Fruit fly (Drosophila melanogaster): Measurements from ENCODE around the gene Taf4.

DNA sequence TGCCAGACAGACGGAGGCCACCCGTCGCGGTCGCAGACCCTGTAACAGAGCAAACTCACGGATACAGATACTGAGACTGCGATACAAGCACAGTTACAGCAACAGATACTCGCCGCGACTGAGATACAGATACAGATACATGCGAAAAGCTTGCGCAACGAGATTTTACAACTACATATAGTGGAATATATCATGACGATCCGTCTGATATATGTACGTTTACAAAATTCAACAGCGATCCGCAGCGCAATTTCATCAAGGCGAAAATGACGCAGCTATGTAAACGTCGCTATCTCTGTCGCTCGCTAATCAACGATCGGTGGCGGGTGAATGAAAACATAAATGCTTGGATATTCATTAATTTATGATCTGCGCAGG lies 37.1 kb downstream of the Taf4 start:
- TF ChIP-seq CG1620 (GFP tag; optimal IDR thresholded peaks at IDR 0.05) (no peak), kay (GFP tag; ENCODE audit: borderline replicate concordance) (peak; percentile 85), CG14711 (tag; optimal IDR thresholded peaks at IDR 0.05) (no peak)
